Worm (Caenorhabditis elegans): ENCODE measurements around the gene C53B7.3.
A peak's percentile ranks its signal among the peaks of the same experiment; 100 is the strongest.

C53B7.3 gene

DNA sequence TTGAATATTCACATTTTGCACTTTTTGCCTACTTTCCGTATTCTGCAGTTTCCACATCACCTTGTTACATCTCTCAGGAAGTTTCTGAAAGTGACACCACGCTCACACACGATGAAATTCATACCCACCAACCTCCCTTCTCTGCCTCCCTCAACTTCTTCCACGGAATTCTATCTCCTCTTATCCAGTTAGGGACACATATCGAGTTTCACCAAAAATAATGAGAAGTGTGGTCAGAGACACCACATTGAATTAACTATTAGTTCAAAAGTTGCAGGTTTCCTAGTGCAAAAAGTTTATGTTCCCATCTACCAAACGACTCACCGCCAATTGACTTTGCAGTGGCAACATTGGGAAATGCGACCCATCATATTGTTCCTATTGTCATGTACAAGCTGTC, 5.9 kb downstream of the C53B7.3 start:
- TF ChIP-seq ceh-36 (tag; optimal IDR thresholded peaks at IDR 0.05) (no peak), flt-1 (GFP tag; IDR thresholded peaks at IDR 0.05) (no peak), tbx-37 (GFP tag; conservative IDR thresholded peaks at IDR 0.05) (no peak), hmg-4 (GFP tag; optimal IDR thresholded peaks at IDR 0.05) (no peak), aly-1 (tag; optimal IDR thresholded peaks at IDR 0.05) (no peak), hnd-1 (tag; optimal IDR thresholded peaks at IDR 0.05) (no peak)

DNA sequence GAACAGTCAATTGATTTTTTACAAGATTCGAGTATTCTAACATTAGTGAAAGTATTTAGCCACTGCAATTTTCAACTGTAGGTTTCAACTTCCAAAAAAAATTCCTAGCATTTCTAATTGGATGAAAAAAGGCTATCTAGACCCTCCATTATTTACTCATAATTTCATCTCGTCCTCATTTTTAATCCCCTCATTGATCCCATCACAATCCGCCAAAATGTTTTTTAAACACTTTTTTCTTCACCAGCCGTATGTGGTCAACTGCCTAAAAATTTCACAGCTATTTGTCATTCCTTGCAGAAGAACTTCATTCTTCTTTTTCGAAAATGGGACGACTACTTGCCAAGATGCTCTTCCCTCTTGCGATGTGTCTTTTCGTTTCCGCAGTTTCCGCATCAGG, 8.8 kb downstream of the C53B7.3 start, which contains the start of gene rig-3:
rig-3 (plus strand) TSS at position 301 of the 400 bp plus-strand sequence.
- TF ChIP-seq aly-1 (tag; optimal IDR thresholded peaks at IDR 0.05) (no peak), hmbx-1 (tag; optimal IDR thresholded peaks at IDR 0.05) (no peak), hmg-4 (GFP tag; optimal IDR thresholded peaks at IDR 0.05) (no peak), ceh-36 (tag; optimal IDR thresholded peaks at IDR 0.05) (no peak), pes-1 (GFP tag; IDR thresholded peaks at IDR 0.05) (no peak), ets-7 (tag; optimal IDR thresholded peaks at IDR 0.05) (no peak), tra-4 (tag; optimal IDR thresholded peaks at IDR 0.05) (no peak), F13C5.2 (tag; optimal IDR thresholded peaks at IDR 0.05) (no peak), tbx-37 (GFP tag; conservative IDR thresholded peaks at IDR 0.05) (no peak), B0310.2 (tag; optimal IDR thresholded peaks at IDR 0.05) (no peak), flt-1 (GFP tag; IDR thresholded peaks at IDR 0.05) (no peak), hnd-1 (tag; optimal IDR thresholded peaks at IDR 0.05) (no peak)

DNA sequence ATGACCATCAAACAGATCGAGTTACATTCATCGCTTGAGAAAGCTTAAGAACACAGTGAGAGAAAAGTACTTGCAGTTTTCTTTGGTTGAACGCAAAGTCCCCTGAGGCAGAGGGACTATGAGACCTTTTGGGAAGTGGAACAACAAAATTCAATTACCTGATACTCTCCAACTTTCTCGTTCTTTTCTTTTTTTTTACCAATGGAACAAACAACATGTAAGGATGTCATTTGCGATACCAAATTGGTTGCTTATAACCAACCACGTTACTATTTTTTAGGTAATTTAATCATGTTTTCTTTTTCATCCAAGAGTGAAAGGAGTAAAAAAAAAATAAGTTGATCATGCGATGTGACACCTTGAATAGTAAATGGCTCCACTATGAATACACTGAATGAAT, 12.2 kb downstream of the C53B7.3 start:
- TF ChIP-seq hnd-1 (tag; optimal IDR thresholded peaks at IDR 0.05) (no peak), tbx-37 (GFP tag; conservative IDR thresholded peaks at IDR 0.05) (no peak), tbx-11 (GFP tag; IDR thresholded peaks at IDR 0.05) (no peak)

DNA sequence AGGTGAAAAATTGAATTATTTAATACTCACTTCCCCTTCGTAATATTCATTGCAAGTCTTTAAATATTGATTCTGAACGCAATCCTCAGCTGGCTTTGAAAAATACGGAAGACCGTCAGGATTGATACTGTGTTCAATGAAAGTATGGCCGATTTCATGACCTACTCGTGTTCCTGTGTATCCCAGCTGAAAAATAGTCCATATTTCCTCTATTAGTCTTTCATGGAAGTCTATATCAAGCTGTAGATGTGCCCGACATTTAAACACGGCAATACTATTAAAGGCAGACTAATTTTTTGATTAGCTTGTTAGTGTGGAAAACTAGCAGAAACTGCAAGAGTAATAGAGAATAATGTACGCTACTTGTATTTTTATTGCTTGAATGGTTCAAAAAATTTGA, 17.0 kb downstream of the C53B7.3 start:
- TF ChIP-seq ama-1 (optimal IDR thresholded peaks at IDR 0.05) (no peak), hnd-1 (tag; optimal IDR thresholded peaks at IDR 0.05) (no peak), tbx-37 (GFP tag; conservative IDR thresholded peaks at IDR 0.05) (no peak), ceh-13 (GFP tag; optimal IDR thresholded peaks at IDR 0.05) (no peak), B0310.2 (tag; optimal IDR thresholded peaks at IDR 0.05) (no peak), scrt-1 (GFP tag; IDR thresholded peaks at IDR 0.05) (no peak), hmg-4 (GFP tag; optimal IDR thresholded peaks at IDR 0.05) (no peak), pes-1 (GFP tag; IDR thresholded peaks at IDR 0.05) (no peak), aly-1 (tag; optimal IDR thresholded peaks at IDR 0.05) (no peak), F13C5.2 (tag; optimal IDR thresholded peaks at IDR 0.05) (no peak), tbx-11 (GFP tag; IDR thresholded peaks at IDR 0.05) (no peak), flt-1 (GFP tag; IDR thresholded peaks at IDR 0.05) (no peak), ets-7 (tag; optimal IDR thresholded peaks at IDR 0.05) (no peak), hmbx-1 (tag; optimal IDR thresholded peaks at IDR 0.05) (no peak)

DNA sequence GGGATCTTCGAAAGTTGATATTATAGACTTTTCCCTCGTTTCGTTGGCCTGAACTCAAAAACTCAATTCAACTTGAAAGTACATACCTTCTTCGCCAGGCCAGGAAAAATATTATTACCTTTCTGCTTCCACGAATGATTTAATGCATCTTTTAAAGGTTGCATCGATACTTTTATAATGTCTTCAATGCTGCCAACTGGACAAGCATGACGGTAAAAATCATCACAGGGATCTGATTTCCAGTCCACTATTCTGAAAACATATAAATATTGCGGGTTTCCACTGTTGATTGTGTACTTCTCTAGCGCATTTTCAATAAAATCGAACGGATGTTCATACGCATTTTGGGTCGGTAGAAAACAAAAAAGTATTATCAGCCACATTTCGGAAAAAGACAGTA, 18.5 kb downstream of the C53B7.3 start, which contains the start of gene nep-4:
nep-4 (minus strand) TSS at position 393 of the 400 bp plus-strand sequence.
- TF ChIP-seq B0310.2 (tag; optimal IDR thresholded peaks at IDR 0.05) (no peak), tbx-37 (GFP tag; conservative IDR thresholded peaks at IDR 0.05) (no peak), ama-1 (optimal IDR thresholded peaks at IDR 0.05) (no peak), hmbx-1 (tag; optimal IDR thresholded peaks at IDR 0.05) (no peak), tbx-11 (GFP tag; IDR thresholded peaks at IDR 0.05) (no peak), aly-1 (tag; optimal IDR thresholded peaks at IDR 0.05) (no peak), tra-4 (tag; optimal IDR thresholded peaks at IDR 0.05) (no peak), flt-1 (GFP tag; IDR thresholded peaks at IDR 0.05) (no peak)

DNA sequence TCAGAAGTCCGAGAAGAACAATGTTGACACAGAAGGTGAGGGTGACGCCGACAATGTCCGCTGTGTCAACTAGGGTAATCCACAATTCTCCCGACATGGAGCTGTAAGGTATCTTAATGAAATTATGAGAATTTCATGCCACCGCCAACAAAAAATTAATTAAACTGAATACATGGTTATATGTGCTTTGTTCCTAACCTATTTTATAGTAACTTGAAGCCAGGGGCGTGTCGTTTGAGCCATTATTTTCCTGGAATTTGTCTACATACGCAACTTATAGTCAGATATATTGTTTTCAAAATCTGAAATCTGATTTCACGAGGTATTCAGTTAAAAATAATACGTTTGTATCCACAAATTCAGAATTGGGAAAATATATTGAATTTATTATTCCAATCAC, 21.3 kb downstream of the C53B7.3 start, which contains the start of gene odr-10:
odr-10 (minus strand) TSS at position 101 of the 400 bp plus-strand sequence.
- TF ChIP-seq flt-1 (GFP tag; IDR thresholded peaks at IDR 0.05): no peak
- no peak for TF ChIP-seq tbx-11 (GFP tag; IDR thresholded peaks at IDR 0.05)
- TF ChIP-seq ama-1 (optimal IDR thresholded peaks at IDR 0.05): no peak
- TF ChIP-seq pes-1 (GFP tag; IDR thresholded peaks at IDR 0.05): no peak
- TF ChIP-seq tra-4 (tag; optimal IDR thresholded peaks at IDR 0.05): no peak
- no peak for TF ChIP-seq hnd-1 (tag; optimal IDR thresholded peaks at IDR 0.05)

DNA sequence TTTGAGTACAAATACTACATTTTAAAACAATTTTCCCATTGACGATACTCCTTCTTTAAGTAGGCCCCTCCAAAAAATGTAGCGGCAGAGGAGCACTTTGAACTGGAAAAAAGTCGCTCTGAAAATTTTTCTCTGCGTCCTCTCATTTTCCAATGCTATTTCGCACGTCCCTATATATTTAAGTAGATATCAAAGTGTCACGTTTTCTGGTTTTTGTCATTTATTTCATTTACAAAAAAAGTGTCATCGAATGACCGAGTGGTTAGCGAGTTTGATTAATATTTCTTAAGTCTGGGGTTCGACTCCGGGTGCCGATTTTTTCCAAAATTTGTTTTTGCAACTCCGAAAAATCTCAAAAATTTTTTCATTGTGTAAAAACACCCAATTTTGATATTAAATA, 22.3 kb downstream of the C53B7.3 start:
- no peak for TF ChIP-seq hmg-4 (GFP tag; optimal IDR thresholded peaks at IDR 0.05)
- TF ChIP-seq scrt-1 (GFP tag; IDR thresholded peaks at IDR 0.05): no peak
- TF ChIP-seq tra-4 (tag; optimal IDR thresholded peaks at IDR 0.05): no peak
- TF ChIP-seq pes-1 (GFP tag; IDR thresholded peaks at IDR 0.05): no peak
- TF ChIP-seq B0310.2 (tag; optimal IDR thresholded peaks at IDR 0.05): no peak
- no peak for TF ChIP-seq ama-1 (optimal IDR thresholded peaks at IDR 0.05)
- no peak for TF ChIP-seq ceh-36 (tag; optimal IDR thresholded peaks at IDR 0.05)
- no peak for TF ChIP-seq tbx-37 (GFP tag; conservative IDR thresholded peaks at IDR 0.05)
- TF ChIP-seq hmbx-1 (tag; optimal IDR thresholded peaks at IDR 0.05): no peak
- no peak for TF ChIP-seq tbx-11 (GFP tag; IDR thresholded peaks at IDR 0.05)

DNA sequence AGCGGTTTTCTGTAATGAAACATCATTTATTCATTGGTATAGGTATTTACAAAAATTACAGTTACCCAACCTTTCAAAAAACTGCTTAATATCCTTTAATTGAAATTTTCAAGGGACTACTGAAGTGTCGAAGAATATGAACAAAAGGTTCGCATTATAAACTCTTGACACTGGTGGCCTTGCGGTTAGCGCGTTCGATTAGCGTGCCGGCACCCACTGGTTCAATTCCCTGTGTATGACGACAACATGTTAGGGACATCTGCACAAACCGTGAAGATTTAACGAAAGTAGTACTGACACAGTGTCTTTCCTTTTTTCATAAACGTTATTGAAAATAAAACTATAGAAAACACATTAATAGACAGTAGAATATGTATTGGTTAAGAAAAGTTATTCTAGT, 23.2 kb downstream of the C53B7.3 start:
- peak; percentile 57 for TF ChIP-seq hmg-4 (GFP tag; optimal IDR thresholded peaks at IDR 0.05)
- TF ChIP-seq tbx-11 (GFP tag; IDR thresholded peaks at IDR 0.05): 0 out of 2 replicates have a peak, but pooled peaks have one; percentile 52
- peak; percentile 27 for TF ChIP-seq ceh-13 (GFP tag; optimal IDR thresholded peaks at IDR 0.05)
- TF ChIP-seq tra-4 (tag; optimal IDR thresholded peaks at IDR 0.05): no peak
- no peak for TF ChIP-seq ets-7 (tag; optimal IDR thresholded peaks at IDR 0.05)
- TF ChIP-seq hmbx-1 (tag; optimal IDR thresholded peaks at IDR 0.05): no peak
- peak; percentile 41; the same call in 1 of the 2 replicates for TF ChIP-seq tbx-37 (GFP tag; conservative IDR thresholded peaks at IDR 0.05)
- peak; percentile 76 for TF ChIP-seq sea-1 (GFP tag; conservative IDR thresholded peaks at IDR 0.05)
- TF ChIP-seq aly-1 (tag; optimal IDR thresholded peaks at IDR 0.05): no peak
- no peak for TF ChIP-seq pes-1 (GFP tag; IDR thresholded peaks at IDR 0.05)
- TF ChIP-seq scrt-1 (GFP tag; IDR thresholded peaks at IDR 0.05): peak; percentile 60; the same call in 1 of the 2 replicates
- no peak for TF ChIP-seq F13C5.2 (tag; optimal IDR thresholded peaks at IDR 0.05)
- no peak for TF ChIP-seq ama-1 (optimal IDR thresholded peaks at IDR 0.05)
- peak; percentile 47; the same call in 1 of the 2 replicates for TF ChIP-seq flt-1 (GFP tag; IDR thresholded peaks at IDR 0.05)
- no peak for TF ChIP-seq ceh-36 (tag; optimal IDR thresholded peaks at IDR 0.05)
- no peak for TF ChIP-seq B0310.2 (tag; optimal IDR thresholded peaks at IDR 0.05)
- no peak for TF ChIP-seq hnd-1 (tag; optimal IDR thresholded peaks at IDR 0.05)

All from whole organism, early embryonic.